Worm (Caenorhabditis elegans) whole organism, L4 larva: Measurements from ENCODE around the gene Y22D7AR.14.

Experiments
- T20F7.1 ChIP-seq: fragments of 200-800 bp; sonication (Bioruptor generic); optimal IDR thresholded peaks from 2 replicates; lab custom pipeline; 2018; ENCODE audit warnings: mild to moderate bottlenecking, missing genetic modification characterization, missing compliant biosample characterization
- Y5F2A.4 ChIP-seq: fragments of 200-800 bp; sonication (Bioruptor generic); optimal IDR thresholded peaks from 2 replicates; lab custom pipeline; 2018; ENCODE audit warnings: mild to moderate bottlenecking, missing genetic modification characterization, missing compliant biosample characterization
- ZK337.2 ChIP-seq: fragments of 200-800 bp; sonication (Bioruptor generic); IDR thresholded peaks from 2 replicates; pipeline ENCODE4 v1.3.6; 2022; ENCODE audit warnings: missing genetic modification reagents, missing genetic modification characterization, missing compliant biosample characterization
- ZK546.5 ChIP-seq, 2 experiments: sonication (generic microtip); optimal IDR thresholded peaks; 2 replicates each; lab custom pipeline; 2017; ENCODE audit warnings: missing biosample characterization in 2 of 2, missing genetic modification characterization in 2 of 2
- aha-1 ChIP-seq: fragments of 150-350 bp; peaks from one replicate; lab custom pipeline; 2014; ENCODE audit warnings: missing biosample characterization, missing genetic modification characterization
- ceh-20 ChIP-seq: fragments of 200-800 bp; sonication (Bioruptor generic); IDR thresholded peaks from 2 replicates; pipeline ENCODE4 v1.3.6; 2022; ENCODE audit warnings: missing genetic modification reagents, missing genetic modification characterization, missing compliant biosample characterization
- ceh-28 ChIP-seq: fragments of 150-350 bp; optimal IDR thresholded peaks from 2 replicates; lab custom pipeline; 2014; ENCODE audit warnings: missing biosample characterization, missing genetic modification reagents, missing genetic modification characterization
- daf-16 ChIP-seq, 3 experiments: sonication (generic microtip); optimal IDR thresholded peaks; 2 replicates each; lab custom pipeline; 2016 to 2017; ENCODE audit warnings: missing genetic modification characterization in 3 of 3, missing genetic modification reagents in 3 of 3, mild to moderate bottlenecking in 2 of 3, missing compliant biosample characterization in 2 of 3, missing biosample characterization in 1 of 3, moderate library complexity in 1 of 3
- dmd-6 ChIP-seq: fragments of 200-800 bp; sonication (Bioruptor generic); IDR thresholded peaks from 2 replicates; pipeline ENCODE4 v1.3.6; 2022; ENCODE audit warnings: missing genetic modification reagents, missing genetic modification characterization, missing compliant biosample characterization
- duxl-1 ChIP-seq: sonication (generic microtip); optimal IDR thresholded peaks from 2 replicates; lab custom pipeline; 2016; ENCODE audit warnings: mild to moderate bottlenecking, missing genetic modification characterization, moderate library complexity, missing compliant biosample characterization; ENCODE audit not compliant: poor library complexity
- dve-1 ChIP-seq: sonication (generic microtip); optimal IDR thresholded peaks from 2 replicates; lab custom pipeline; 2017; ENCODE audit warnings: antibody characterized with exemption, mild to moderate bottlenecking, missing genetic modification characterization, missing compliant biosample characterization; ENCODE audit not compliant: insufficient read depth
- egl-43 ChIP-seq: fragments of 200-800 bp; sonication (Bioruptor generic); IDR thresholded peaks from 2 replicates; pipeline ENCODE4 v1.3.6; 2022; ENCODE audit warnings: missing genetic modification reagents, missing genetic modification characterization, missing compliant biosample characterization
- hmg-1.1 ChIP-seq: fragments of 200-800 bp; sonication (Bioruptor generic); IDR thresholded peaks from 2 replicates; pipeline ENCODE4 v1.3.6; 2022; ENCODE audit warnings: missing genetic modification reagents, missing genetic modification characterization, missing compliant biosample characterization
- lir-3 ChIP-seq: sonication (generic microtip); optimal IDR thresholded peaks from 2 replicates; lab custom pipeline; 2016; ENCODE audit warnings: mild to moderate bottlenecking, missing genetic modification characterization, missing compliant biosample characterization
- mep-1 ChIP-seq: fragments of 150-350 bp; sonication (generic microtip); optimal IDR thresholded peaks from 3 replicates; lab custom pipeline; 2014; ENCODE audit warnings: missing biosample characterization, missing genetic modification characterization
- mes-2 ChIP-seq: sonication (generic microtip); optimal IDR thresholded peaks from 2 replicates; lab custom pipeline; 2016; ENCODE audit warnings: missing genotype, mild to moderate bottlenecking, missing genetic modification characterization, missing compliant biosample characterization; ENCODE audit not compliant: poor library complexity, severe bottlenecking
- nhr-102 ChIP-seq: sonication (generic microtip); optimal IDR thresholded peaks from 2 replicates; lab custom pipeline; 2016; ENCODE audit warnings: mild to moderate bottlenecking, missing genetic modification characterization, moderate library complexity, missing compliant biosample characterization
- nhr-237 ChIP-seq: sonication (generic microtip); optimal IDR thresholded peaks from 2 replicates; lab custom pipeline; 2017; ENCODE audit warnings: missing biosample characterization, missing genetic modification characterization
- nhr-28 ChIP-seq: fragments of 150-350 bp; optimal IDR thresholded peaks from 2 replicates; lab custom pipeline; 2014; ENCODE audit warnings: missing biosample characterization, missing genetic modification characterization
- pqm-1 ChIP-seq: sonication (generic microtip); optimal IDR thresholded peaks from 2 replicates; lab custom pipeline; 2017; ENCODE audit warnings: missing biosample characterization, missing genetic modification characterization
- set-16 ChIP-seq: fragments of 200-800 bp; sonication (Bioruptor generic); IDR thresholded peaks from 2 replicates; pipeline ENCODE4 v1.3.6; 2022; ENCODE audit warnings: missing genetic modification reagents, missing genetic modification characterization, missing compliant biosample characterization
- skn-1 ChIP-seq: fragments of 150-350 bp; optimal IDR thresholded peaks from 2 replicates; lab custom pipeline; 2014; ENCODE audit warnings: missing biosample characterization, missing genetic modification characterization
- snpc-1.2 ChIP-seq: fragments of 200-800 bp; sonication (Bioruptor generic); IDR thresholded peaks from 2 replicates; pipeline ENCODE4 v1.3.6; 2022; ENCODE audit warnings: missing genetic modification reagents, missing genetic modification characterization, missing compliant biosample characterization
- spr-3 ChIP-seq: fragments of 200-800 bp; sonication (Bioruptor generic); optimal IDR thresholded peaks from 2 replicates; lab custom pipeline; 2018; ENCODE audit warnings: mild to moderate bottlenecking, missing genetic modification characterization, missing compliant biosample characterization
- tra-1 ChIP-seq: fragments of 200-800 bp; sonication (Bioruptor generic); IDR thresholded peaks from 2 replicates; pipeline ENCODE4 v1.3.6; 2022; ENCODE audit warnings: missing genetic modification reagents, missing genetic modification characterization, missing compliant biosample characterization
- unc-130 ChIP-seq: sonication (generic microtip); optimal IDR thresholded peaks from 2 replicates; lab custom pipeline; 2016; ENCODE audit warnings: missing genetic modification reagents, missing genetic modification characterization, missing compliant biosample characterization

Y22D7AR.14 gene

DNA sequence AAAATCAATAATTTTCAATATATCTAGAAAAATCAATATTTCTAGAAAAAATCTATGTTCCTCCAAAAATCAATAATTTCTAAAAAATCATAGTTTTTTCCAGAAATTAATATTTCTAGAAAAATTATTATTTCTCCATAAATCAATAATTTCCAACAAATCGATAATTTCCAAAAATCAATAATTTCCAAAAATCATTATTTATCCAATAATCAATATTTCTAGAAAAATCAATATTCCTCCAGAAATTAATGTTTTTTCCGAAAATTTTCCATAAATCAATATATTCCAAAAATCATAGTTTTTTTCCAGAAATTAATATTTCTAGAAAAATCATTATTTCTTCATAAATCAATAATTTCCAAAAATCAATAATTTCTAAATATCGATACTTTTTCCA, 26.8 kb downstream of the Y22D7AR.14 start:
- TF ChIP-seq ceh-20 (GFP tag; lab: Robert Waterston, UW): no peak
- TF ChIP-seq ceh-28 (tag; lab: Kevin White, UChicago): peak; percentile 94

DNA sequence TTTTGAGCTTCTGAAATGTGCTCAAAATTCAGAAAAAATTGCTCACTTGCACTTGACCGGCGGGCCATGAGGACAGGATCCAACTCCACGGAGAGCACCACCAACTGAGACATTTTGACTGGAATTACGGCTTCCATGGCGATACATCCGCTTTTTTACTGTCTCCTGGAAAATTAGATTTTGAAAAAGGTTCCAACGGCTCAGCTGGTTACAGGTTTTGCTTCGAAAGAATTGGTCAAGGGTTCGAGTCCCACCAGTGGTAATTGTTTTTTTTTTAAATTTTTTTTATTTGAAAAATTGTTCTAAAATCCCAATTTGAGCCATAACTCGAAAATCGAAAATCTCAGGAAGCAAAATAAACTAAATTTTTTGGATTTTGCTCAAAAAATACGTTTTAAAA, 27.4 kb downstream of the Y22D7AR.14 start:
- peak; percentile 1 for TF ChIP-seq aha-1 (tag; lab: Kevin White, UChicago)
- TF ChIP-seq nhr-237 (tag; lab: Kevin White, UChicago): no peak

DNA sequence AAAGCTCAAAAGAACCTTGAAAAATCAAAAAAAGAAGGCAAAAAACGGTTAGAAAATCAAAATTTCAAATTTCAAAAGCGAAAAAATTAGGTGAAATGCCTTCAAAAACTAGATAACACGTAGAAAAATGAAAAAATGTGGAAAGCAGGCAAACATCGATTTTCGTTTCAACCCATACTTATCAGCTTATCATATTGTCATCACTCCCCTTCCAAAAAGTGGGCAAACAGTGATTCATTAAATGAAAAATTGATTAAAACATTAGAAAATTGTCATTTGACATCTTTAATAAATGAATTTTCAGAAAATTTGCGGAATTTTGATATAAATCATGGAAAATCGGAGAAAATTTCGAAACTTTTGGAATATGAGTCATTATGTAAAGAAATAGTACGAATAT, 28.8 kb downstream of the Y22D7AR.14 start:
- TF ChIP-seq nhr-28 (tag; lab: Kevin White, UChicago): peak; percentile 53
- TF ChIP-seq dve-1 (tag; lab: Kevin White, UChicago): peak; percentile 0
- no peak for TF ChIP-seq egl-43 (GFP tag; lab: Robert Waterston, UW)
- peak; percentile 22; the same call in 1 of the 2 replicates for TF ChIP-seq dmd-6 (GFP tag; lab: Robert Waterston, UW)
- peak; percentile 91 for TF ChIP-seq pqm-1 (tag; lab: Kevin White, UChicago)
- TF ChIP-seq ceh-28 (tag; lab: Kevin White, UChicago): no peak
- TF ChIP-seq daf-16 (GFP tag; optimal IDR thresholded peaks at IDR 0.05; lab: Kevin White, UChicago): no peak
- peak; percentile 38 for TF ChIP-seq daf-16 (tag; optimal IDR thresholded peaks at IDR 0.05; lab: Kevin White, UChicago)

DNA sequence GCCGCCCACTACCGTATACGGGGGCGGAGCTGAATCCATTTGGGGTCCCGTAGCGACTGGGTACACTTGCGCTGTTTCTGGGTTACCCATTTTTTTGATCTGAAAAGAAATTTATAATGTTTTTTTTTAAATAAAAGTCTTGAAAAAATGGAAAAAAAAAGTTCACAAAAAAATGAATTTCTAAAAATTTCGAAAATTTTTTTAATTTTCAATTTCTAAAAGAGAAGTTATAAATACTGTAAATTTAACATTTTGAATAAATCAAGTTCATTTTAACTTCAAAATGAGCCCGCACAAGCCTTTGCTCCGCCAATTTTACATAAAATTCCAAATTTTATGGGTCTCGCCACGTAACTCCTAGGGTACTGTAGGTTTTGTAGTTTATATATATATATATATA, 30.1 kb downstream of the Y22D7AR.14 start, which contains the start of gene Y22D7AL.15:
Gene Y22D7AL.15 (minus strand): TSS at position 101 of the 400 bp plus-strand sequence.
- TF ChIP-seq set-16 (GFP tag; lab: Robert Waterston, UW) (peak; percentile 17; the same call in 1 of the 2 replicates), duxl-1 (tag; lab: Kevin White, UChicago) (no peak)

DNA sequence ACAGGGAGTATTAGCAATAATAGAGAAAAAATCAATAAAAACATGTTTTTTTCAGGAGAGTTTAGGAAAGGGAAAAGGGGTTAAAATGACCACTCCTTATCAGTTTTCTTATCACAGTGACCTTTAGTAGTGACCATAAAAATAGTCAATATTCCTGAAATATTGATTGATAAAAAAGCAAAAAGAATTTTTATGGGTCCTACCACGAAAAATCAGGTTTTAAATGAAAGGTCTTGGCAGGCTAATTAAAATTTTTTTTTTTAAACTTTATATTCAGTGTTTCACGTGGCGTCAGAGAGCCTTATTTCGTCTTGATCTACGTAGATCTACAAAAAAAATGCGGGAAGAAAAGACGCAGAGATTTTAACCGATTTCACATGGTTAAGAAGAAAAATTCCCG, 32.4 kb downstream of the Y22D7AR.14 start, which contains the start of gene cht-4:
Gene cht-4 (minus strand): TSS at position 101 of the 400 bp plus-strand sequence.
- TF ChIP-seq hmg-1.1 (GFP tag; lab: Robert Waterston, UW): no peak
- no peak for TF ChIP-seq ZK337.2 (GFP tag; lab: Robert Waterston, UW)
- TF ChIP-seq snpc-1.2 (GFP tag; lab: Robert Waterston, UW): no peak
- TF ChIP-seq daf-16 (GFP tag; optimal IDR thresholded peaks at IDR 0.05; lab: Kevin White, UChicago): no peak
- TF ChIP-seq daf-16 (tag; optimal IDR thresholded peaks at IDR 0.05; lab: Kevin White, UChicago): peak; percentile 46
- no peak for TF ChIP-seq T20F7.1 (GFP tag; lab: Kevin White, UChicago)
- TF ChIP-seq ZK546.5 (tag; optimal IDR thresholded peaks at IDR 0.05; lab: Kevin White, UChicago): no peak

DNA sequence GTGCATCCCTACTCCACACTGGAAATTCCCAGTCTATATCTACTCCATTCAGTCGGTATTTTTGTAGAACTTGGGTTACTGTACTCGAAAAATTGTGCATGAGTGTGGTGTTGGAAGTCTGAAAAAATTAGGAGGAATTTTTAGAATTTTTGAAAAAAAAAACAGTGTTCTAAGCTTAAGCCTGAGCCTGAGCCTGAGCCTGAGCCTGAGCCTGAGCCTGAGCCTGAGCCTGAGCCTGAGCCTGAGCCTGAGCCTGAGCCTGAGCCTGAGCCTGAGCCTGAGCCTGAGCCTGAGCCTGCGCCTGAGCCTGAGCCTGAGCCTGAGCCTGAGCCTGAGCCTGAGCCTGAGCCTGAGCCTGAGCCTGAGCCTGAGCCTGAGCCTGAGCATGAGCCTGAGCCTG, 33.5 kb downstream of the Y22D7AR.14 start:
- TF ChIP-seq set-16 (GFP tag; lab: Robert Waterston, UW): peak; percentile 43; the same call in 1 of the 2 replicates

DNA sequence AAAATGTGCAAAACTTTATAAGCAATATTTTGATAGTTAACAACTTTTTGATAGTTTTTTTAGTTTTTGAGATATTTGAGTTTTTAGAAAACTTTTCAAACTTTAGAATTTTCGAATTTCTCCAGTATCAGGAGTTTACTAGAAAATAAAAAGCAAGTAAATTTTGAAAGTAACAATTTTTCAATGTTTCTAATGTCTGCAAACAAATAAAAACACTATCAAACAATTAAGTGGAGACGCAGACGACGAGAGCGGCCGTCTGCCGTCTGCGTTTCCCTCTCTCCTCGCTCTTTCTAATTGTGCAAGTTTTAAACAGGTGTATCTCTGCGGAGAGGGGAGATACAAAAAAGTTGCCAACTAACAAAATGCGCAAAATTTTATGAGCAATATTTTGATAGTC, 36.9 kb downstream of the Y22D7AR.14 start:
- no peak for TF ChIP-seq nhr-102 (tag; lab: Kevin White, UChicago)
- no peak for TF ChIP-seq ZK546.5 (tag; optimal IDR thresholded peaks at IDR 0.05; lab: Kevin White, UChicago)
- peak; percentile 79 for TF ChIP-seq aha-1 (tag; lab: Kevin White, UChicago)

DNA sequence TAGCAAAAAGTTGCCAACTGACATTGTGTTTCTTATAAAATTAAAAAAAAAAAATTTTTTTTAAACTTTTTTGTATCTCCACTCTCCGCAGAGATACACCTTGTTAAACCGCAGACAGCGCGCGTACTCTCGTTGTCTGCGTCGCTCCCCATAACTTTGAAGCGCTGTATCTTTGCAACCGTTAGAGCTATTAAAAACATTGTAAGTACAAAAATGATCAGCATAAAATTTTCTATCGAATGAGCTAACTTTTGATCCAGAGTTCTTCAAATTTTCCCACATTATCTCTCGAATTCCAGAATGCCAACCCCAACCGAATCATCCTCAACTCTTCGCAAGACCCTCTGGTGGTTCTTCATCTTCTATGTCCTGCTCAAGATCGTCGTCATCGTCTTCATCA, 37.6 kb downstream of the Y22D7AR.14 start, which contains the start of gene Y22D7AL.1:
Gene Y22D7AL.1 (plus strand): TSS at position 301 of the 400 bp plus-strand sequence.
- TF ChIP-seq mes-2 (tag; lab: Kevin White, UChicago) (no peak), unc-130 (GFP tag; lab: Kevin White, UChicago) (no peak), skn-1 (no peak), lir-3 (tag; lab: Kevin White, UChicago) (no peak), spr-3 (GFP tag; lab: Kevin White, UChicago) (no peak), tra-1 (GFP tag; lab: Robert Waterston, UW) (no peak), dve-1 (tag; lab: Kevin White, UChicago) (no peak), Y5F2A.4 (GFP tag; lab: Kevin White, UChicago) (no peak), mep-1 (tag; lab: Kevin White, UChicago) (no peak)
